Fruit fly (Drosophila melanogaster) whole organism, wandering third instar larva: Measurements from ENCODE around the gene CG11403.

Experiments used
- Abd-B ChIP-seq: fragments of >200 bp; optimal IDR thresholded peaks from 2 replicates; lab custom pipeline; 2017; ENCODE audit warnings: missing biosample characterization, missing genetic modification characterization
- Dfd ChIP-seq: fragments of >200 bp; optimal IDR thresholded peaks from 2 replicates; lab custom pipeline; 2017; ENCODE audit warnings: missing biosample characterization, missing genetic modification characterization
- Hr83 ChIP-seq: fragments of 200-300 bp; sonication (Bioruptor generic); optimal IDR thresholded peaks from 2 replicates; lab custom pipeline; 2016; ENCODE audit warnings: missing biosample characterization, mild to moderate bottlenecking, missing genetic modification characterization, moderate library complexity; ENCODE audit not compliant: poor library complexity, severe bottlenecking
- Sp1 ChIP-seq: fragments of 200-800 bp; sonication (Bioruptor generic); optimal IDR thresholded peaks from 3 replicates; lab custom pipeline; 2019; ENCODE audit warnings: missing biosample characterization, mild to moderate bottlenecking, missing genetic modification characterization, moderate library complexity
- Vsx2 ChIP-seq: fragments of 200-300, 225-300 bp; sonication (Bioruptor generic); optimal IDR thresholded peaks from 2 replicates; lab custom pipeline; 2018; ENCODE audit warnings: missing biosample characterization, missing genetic modification characterization; ENCODE audit not compliant: partially characterized antibody
- fru ChIP-seq: fragments of 200-800 bp; sonication (Bioruptor generic); optimal IDR thresholded peaks from 3 replicates; lab custom pipeline; 2016; ENCODE audit warnings: missing biosample characterization, mild to moderate bottlenecking, missing genetic modification characterization
- h ChIP-seq: fragments of 200-800 bp; sonication (Bioruptor generic); optimal IDR thresholded peaks from 3 replicates; lab custom pipeline; 2016; ENCODE audit warnings: missing biosample characterization, mild to moderate bottlenecking, missing genetic modification characterization
- lola ChIP-seq: fragments of >200 bp; optimal IDR thresholded peaks from 2 replicates; lab custom pipeline; 2017; ENCODE audit warnings: missing biosample characterization, missing genetic modification characterization
- pan ChIP-seq: fragments of >200 bp; optimal IDR thresholded peaks from 2 replicates; lab custom pipeline; 2017
- psq ChIP-seq: fragments of 200-800 bp; sonication (Bioruptor generic); optimal IDR thresholded peaks from 3 replicates; lab custom pipeline; 2017; ENCODE audit warnings: missing biosample characterization, mild to moderate bottlenecking, missing genetic modification characterization, moderate library complexity
- rgr ChIP-seq: fragments of 200-800 bp; sonication (Bioruptor generic); optimal IDR thresholded peaks from 3 replicates; lab custom pipeline; 2016; ENCODE audit warnings: missing biosample characterization, mild to moderate bottlenecking, missing genetic modification characterization
- sv ChIP-seq: fragments of 200-800 bp; sonication (Bioruptor generic); optimal IDR thresholded peaks from 3 replicates; lab custom pipeline; 2016; ENCODE audit warnings: missing biosample characterization, missing genetic modification characterization
- woc ChIP-seq: sonication (Bioruptor generic); optimal IDR thresholded peaks from 2 replicates; lab custom pipeline; 2016; ENCODE audit warnings: missing biosample characterization, mild to moderate bottlenecking, missing genetic modification characterization

DNA sequence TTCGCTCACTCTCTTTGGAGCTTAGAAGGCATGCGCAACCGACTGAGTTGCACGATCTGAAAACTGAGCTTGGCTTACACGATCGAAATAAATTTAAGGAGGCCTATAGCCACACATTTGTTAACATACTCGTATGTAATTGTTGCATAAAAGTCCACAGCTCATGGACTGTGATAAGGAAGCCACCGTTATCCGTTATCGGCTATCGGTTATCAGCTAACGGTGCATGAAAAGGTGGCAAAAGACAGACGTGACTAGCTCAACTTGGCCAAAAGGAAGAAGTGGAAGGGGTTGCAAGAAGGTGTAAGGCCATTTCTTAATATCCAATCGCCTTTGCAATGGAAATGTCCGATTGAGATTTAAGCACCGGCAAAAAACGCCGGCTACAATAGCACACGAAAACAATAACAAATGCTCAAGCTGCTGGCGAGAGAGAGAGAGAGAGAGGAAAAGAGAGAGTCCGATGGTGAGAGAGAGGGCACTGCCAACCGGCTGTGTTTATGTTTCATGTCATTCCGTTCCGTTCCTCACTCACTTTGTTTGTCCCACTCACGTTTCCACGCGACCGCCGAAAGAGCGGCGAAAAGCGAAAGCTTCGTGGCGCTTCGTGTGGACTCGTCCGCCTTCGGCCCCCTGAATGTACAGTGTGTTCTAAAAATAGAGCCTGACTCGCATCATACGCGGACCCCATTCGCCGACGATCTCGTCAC, 36.5 kb upstream of the CG11403 start:
- TF ChIP-seq sv (GFP tag; lab: Kevin White, UChicago) (no peak), pan (lab: Kevin White, UChicago) (no peak), lola (GFP tag; lab: Kevin White, UChicago) (no peak), h (GFP tag; lab: Kevin White, UChicago) (no peak), psq (no peak), Sp1 (no peak), Hr83 (GFP tag; lab: Kevin White, UChicago) (no peak), woc (GFP tag; lab: Kevin White, UChicago) (no peak), Abd-B (GFP tag; lab: Kevin White, UChicago) (no peak), fru (GFP tag; lab: Kevin White, UChicago) (no peak), Vsx2 (no peak), rgr (GFP tag; lab: Kevin White, UChicago) (no peak), Dfd (GFP tag; lab: Kevin White, UChicago) (no peak)
